Fruit fly (Drosophila melanogaster) whole organism, pupa: ENCODE results near the gene CG31465.

Experiments used
- CG13204 ChIP-seq: fragments of 200-800 bp; sonication (Bioruptor generic); optimal IDR thresholded peaks from 2 replicates; lab custom pipeline; 2018; ENCODE audit warnings: missing biosample characterization, mild to moderate bottlenecking, missing genetic modification characterization, moderate library complexity
- CG14655 ChIP-seq: fragments of 200-800 bp; sonication (Bioruptor generic); optimal IDR thresholded peaks from 3 replicates; lab custom pipeline; 2017; ENCODE audit warnings: mild to moderate bottlenecking, missing biosample characterization, missing genetic modification reagents, missing genetic modification characterization
- CG17806 ChIP-seq: fragments of 200-800 bp; sonication (Bioruptor generic); optimal IDR thresholded peaks from 2 replicates; lab custom pipeline; 2018; ENCODE audit warnings: missing biosample characterization, mild to moderate bottlenecking, missing genetic modification characterization, moderate library complexity
- CG8159 ChIP-seq: fragments of 200-800 bp; sonication (Bioruptor generic); optimal IDR thresholded peaks from 3 replicates; lab custom pipeline; 2018; ENCODE audit warnings: missing biosample characterization, mild to moderate bottlenecking, missing genetic modification characterization, moderate library complexity
- CG9948 ChIP-seq: fragments of 200-800 bp; sonication (Bioruptor generic); optimal IDR thresholded peaks from 2 replicates; lab custom pipeline; 2018; ENCODE audit warnings: missing biosample characterization, mild to moderate bottlenecking, missing genetic modification characterization, moderate library complexity
- EcR ChIP-seq: fragments of 200-800 bp; sonication (Bioruptor generic); optimal IDR thresholded peaks from 3 replicates; lab custom pipeline; 2019; ENCODE audit warnings: missing biosample characterization, missing genetic modification characterization, mild to moderate bottlenecking, moderate library complexity, missing genetic modification reagents
- Pif1B ChIP-seq: fragments of 200-800 bp; sonication (Bioruptor generic); optimal IDR thresholded peaks from 3 replicates; lab custom pipeline; 2016; ENCODE audit warnings: missing biosample characterization, missing genetic modification characterization
- Snoo ChIP-seq: fragments of 200-800 bp; sonication (Bioruptor generic); optimal IDR thresholded peaks from 3 replicates; lab custom pipeline; 2017; ENCODE audit warnings: missing biosample characterization, mild to moderate bottlenecking, missing genetic modification characterization, inconsistent platforms
- fd96Ca ChIP-seq: fragments of 200-800 bp; sonication (Bioruptor generic); IDR thresholded peaks from 3 replicates; pipeline ENCODE4 v1.3.6; 2022; ENCODE audit warnings: missing biosample characterization, missing genetic modification characterization
- gl ChIP-seq: fragments of 200-800 bp; sonication (Bioruptor generic); optimal IDR thresholded peaks from 2 replicates; lab custom pipeline; 2018; ENCODE audit warnings: missing biosample characterization, mild to moderate bottlenecking, missing genetic modification characterization
- rn ChIP-seq: fragments of 200-800 bp; sonication (Bioruptor generic); IDR thresholded peaks from 2 replicates; pipeline ENCODE4 v1.3.6; 2022; ENCODE audit warnings: missing biosample characterization, missing genetic modification characterization

- no peak for TF ChIP-seq CG13204 (GFP tag; lab: Kevin White, UChicago)
- TF ChIP-seq Snoo = no peak
- TF ChIP-seq rn (GFP tag; lab: Robert Waterston, UW) = no peak
- TF ChIP-seq CG14655 (GFP tag; lab: Kevin White, UChicago) = no peak
- no peak for TF ChIP-seq fd96Ca
- no peak for TF ChIP-seq CG9948 (tag; lab: Kevin White, UChicago)
- no peak for TF ChIP-seq CG8159
- TF ChIP-seq EcR (GFP tag; lab: Kevin White, UChicago) = no peak
- TF ChIP-seq gl (tag; lab: Kevin White, UChicago) = no peak
- TF ChIP-seq Pif1B (GFP tag; lab: Kevin White, UChicago) = no peak
- no peak for TF ChIP-seq CG17806 (tag; lab: Kevin White, UChicago)
Measured at dm6 chr3R:21846559-21846958, 34.1 kb upstream of the CG31465 start, which contains the start of gene Gr93d.
